Worm (Caenorhabditis elegans) whole organism, L2 larva: ENCODE measurements around the gene scc-1.

Source experiments
- Y55F3AM.14 ChIP-seq: fragments of 200-800 bp; sonication (Bioruptor generic); optimal IDR thresholded peaks from 2 replicates; lab custom pipeline; 2018; ENCODE audit warnings: mild to moderate bottlenecking, missing genetic modification characterization, missing compliant biosample characterization
- aly-2 ChIP-seq: fragments of 150-350 bp; optimal IDR thresholded peaks from 2 replicates; lab custom pipeline; 2014; ENCODE audit warnings: missing biosample characterization, missing genetic modification characterization
- ceh-16 ChIP-seq: fragments of 150-350 bp; optimal IDR thresholded peaks from 2 replicates; lab custom pipeline; 2014; ENCODE audit warnings: missing biosample characterization, missing genetic modification characterization
- dmd-4 ChIP-seq: sonication (generic microtip); optimal IDR thresholded peaks from 2 replicates; lab custom pipeline; 2017; ENCODE audit warnings: missing biosample characterization, missing genetic modification characterization
- fos-1 ChIP-seq: fragments of 150-350 bp; optimal IDR thresholded peaks from 2 replicates; lab custom pipeline; 2014; ENCODE audit warnings: missing biosample characterization, missing genetic modification characterization
- lin-11 ChIP-seq: fragments of 150-350 bp; sonication (generic microtip); optimal IDR thresholded peaks from 2 replicates; lab custom pipeline; 2014; ENCODE audit warnings: missing biosample characterization, missing genetic modification characterization, inconsistent platforms, mixed read lengths
- nhr-10 ChIP-seq: sonication (generic microtip); optimal IDR thresholded peaks from 2 replicates; lab custom pipeline; 2017; ENCODE audit warnings: missing biosample characterization, missing genetic modification characterization
- nhr-12 ChIP-seq: fragments of 150-350 bp; optimal IDR thresholded peaks from 2 replicates; lab custom pipeline; 2014; ENCODE audit warnings: missing biosample characterization, missing genetic modification characterization
- nhr-129 ChIP-seq: fragments of 150-350 bp; optimal IDR thresholded peaks from 2 replicates; lab custom pipeline; 2014; ENCODE audit warnings: missing biosample characterization, missing genetic modification characterization
- nhr-237 ChIP-seq: fragments of 150-350 bp; optimal IDR thresholded peaks from 2 replicates; lab custom pipeline; 2014; ENCODE audit warnings: missing biosample characterization, missing genetic modification characterization
- nhr-77 ChIP-seq: fragments of 150-350 bp; optimal IDR thresholded peaks from 2 replicates; lab custom pipeline; 2014; ENCODE audit warnings: missing biosample characterization, missing genetic modification characterization
- unc-39 ChIP-seq: fragments of 150-350 bp; optimal IDR thresholded peaks from 2 replicates; lab custom pipeline; 2014; ENCODE audit warnings: missing biosample characterization, missing genetic modification characterization
- unc-62 ChIP-seq: fragments of 150-350 bp; optimal IDR thresholded peaks from 2 replicates; lab custom pipeline; 2014; ENCODE audit warnings: missing biosample characterization, missing genetic modification reagents, missing genetic modification characterization
- ztf-11 ChIP-seq: sonication (generic microtip); optimal IDR thresholded peaks from 2 replicates; lab custom pipeline; 2017; ENCODE audit warnings: missing biosample characterization, missing genetic modification characterization

DNA sequence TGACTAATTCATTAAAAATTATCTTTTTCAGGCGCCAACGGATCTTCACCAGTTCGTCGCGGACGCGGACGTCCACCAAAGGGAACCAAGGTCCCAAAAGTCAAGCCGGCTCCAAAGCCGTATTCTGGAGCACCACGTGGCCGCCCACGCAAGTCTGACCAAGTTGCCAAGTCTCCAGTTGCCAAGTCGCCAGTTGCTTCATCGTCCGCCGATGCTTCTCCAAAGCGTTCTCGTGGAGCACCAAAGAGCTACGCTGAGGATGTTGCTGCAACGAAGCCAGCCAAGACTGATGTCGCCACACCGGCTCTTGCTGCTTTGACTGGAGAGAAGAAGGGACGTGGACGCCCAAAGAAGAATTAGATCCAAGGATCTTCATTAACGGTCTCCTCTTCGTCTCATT is 25.3 kb upstream of the scc-1 start:
- TF ChIP-seq Y55F3AM.14 (GFP tag; lab: Kevin White, UChicago) (no peak), ceh-16 (tag; lab: Kevin White, UChicago) (no peak), aly-2 (tag; lab: Kevin White, UChicago) (no peak), nhr-77 (no peak), nhr-12 (tag; lab: Kevin White, UChicago) (no peak), nhr-129 (no peak), ztf-11 (tag; lab: Kevin White, UChicago) (no peak), unc-62 (GFP tag; lab: Kevin White, UChicago) (no peak), lin-11 (tag; lab: Kevin White, UChicago) (no peak), nhr-10 (no peak), unc-39 (tag; lab: Kevin White, UChicago) (no peak), fos-1 (tag; lab: Kevin White, UChicago) (no peak), nhr-237 (tag; lab: Kevin White, UChicago) (no peak), dmd-4 (tag; lab: Kevin White, UChicago) (no peak)
